Worm (Caenorhabditis elegans): ENCODE results near the gene wbp-2.

- TF ChIP-seq elt-2 (tag; optimal IDR thresholded peaks at IDR 0.05) (no peak), unc-39 (tag; optimal IDR thresholded peaks at IDR 0.05) (no peak), hmg-11 (tag; optimal IDR thresholded peaks at IDR 0.05) (no peak), fos-1 (tag; optimal IDR thresholded peaks at IDR 0.05) (no peak), zag-1 (tag; optimal IDR thresholded peaks at IDR 0.05) (no peak), nhr-28 (tag; optimal IDR thresholded peaks at IDR 0.05) (no peak), nhr-77 (tag; optimal IDR thresholded peaks at IDR 0.05) (no peak), ama-1 (optimal IDR thresholded peaks at IDR 0.05) (no peak), nhr-25 (tag; optimal IDR thresholded peaks at IDR 0.05) (no peak), jun-1 (tag; optimal IDR thresholded peaks at IDR 0.05) (no peak)
Observed at ce11 chrII:9331343-9331742, 1.8 kb downstream of the wbp-2 start, which contains the start of gene eif-3.F.

Measured in whole organism, L3 larva.